Worm (Caenorhabditis elegans): ENCODE results near the gene F36A4.1.

DNA sequence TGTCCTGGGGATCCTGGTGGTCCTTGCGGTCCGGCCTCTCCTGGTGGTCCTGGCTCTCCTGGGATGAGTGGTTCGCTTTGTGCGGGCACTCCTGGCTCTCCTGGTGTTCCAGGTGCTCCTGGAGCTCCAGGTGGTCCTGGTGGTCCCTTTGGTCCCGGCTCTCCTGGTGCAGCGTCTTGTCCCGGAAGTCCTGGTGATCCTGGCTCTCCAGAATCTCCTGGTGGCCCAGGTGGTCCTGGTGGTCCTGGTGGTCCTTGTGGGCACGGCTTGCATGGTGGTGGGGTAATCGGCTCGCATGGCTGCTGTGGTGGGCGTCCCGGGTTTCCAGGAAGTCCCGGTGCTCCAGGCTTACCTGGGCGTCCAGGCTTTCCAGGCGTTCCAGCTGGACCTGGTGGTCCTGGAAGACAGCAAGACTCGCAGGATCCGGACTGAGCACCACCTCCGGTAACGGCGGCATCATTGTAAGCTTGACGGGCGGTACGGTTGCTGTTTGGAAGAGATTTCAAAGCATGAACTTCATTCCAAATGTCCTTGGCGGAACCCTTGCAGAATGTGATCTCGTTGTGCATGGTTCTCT, 28.3 kb upstream of the F36A4.1 start:
- TF ChIP-seq nhr-28 (tag; optimal IDR thresholded peaks at IDR 0.05) (no peak), snpc-4 (tag; optimal IDR thresholded peaks at IDR 0.05) (no peak), hlh-1 (tag; optimal IDR thresholded peaks at IDR 0.05) (no peak), flh-1 (GFP tag; optimal IDR thresholded peaks at IDR 0.05) (no peak), zip-8 (tag; optimal IDR thresholded peaks at IDR 0.05) (no peak), ztf-11 (tag; optimal IDR thresholded peaks at IDR 0.05) (no peak), pha-4 (tag; optimal IDR thresholded peaks at IDR 0.05) (no peak), blmp-1 (tag; optimal IDR thresholded peaks at IDR 0.05) (no peak), elt-1 (tag; optimal IDR thresholded peaks at IDR 0.05; ENCODE audit: borderline replicate concordance, insufficient read depth) (no peak), sptf-1 (tag; optimal IDR thresholded peaks at IDR 0.05) (no peak), lin-32 (GFP tag; optimal IDR thresholded peaks at IDR 0.05) (no peak), ceh-83 (GFP tag; optimal IDR thresholded peaks at IDR 0.05) (no peak)
